Worm (Caenorhabditis elegans) whole organism, young adult: ENCODE results near the gene srt-64.

Experiments used
- B0261.1 ChIP-seq: sonication (generic microtip); optimal IDR thresholded peaks from 2 replicates; lab custom pipeline; 2016; ENCODE audit warnings: mild to moderate bottlenecking, missing genetic modification characterization, moderate library complexity, missing compliant biosample characterization
- C06A6.2 ChIP-seq: fragments of 200-800 bp; sonication (Bioruptor generic); conservative IDR thresholded peaks from 2 replicates; pipeline ENCODE4 v1.3.6; 2022; ENCODE audit warnings: missing genetic modification characterization, missing compliant biosample characterization
- F52B5.7 ChIP-seq: sonication (generic microtip); optimal IDR thresholded peaks from 2 replicates; lab custom pipeline; 2016; ENCODE audit warnings: mild to moderate bottlenecking, missing genetic modification characterization, missing compliant biosample characterization
- F57C9.4 ChIP-seq: sonication (generic microtip); optimal IDR thresholded peaks from 2 replicates; lab custom pipeline; 2017; ENCODE audit warnings: mild to moderate bottlenecking, missing genetic modification characterization, missing compliant biosample characterization
- T26A5.8 ChIP-seq: sonication (generic microtip); optimal IDR thresholded peaks from 2 replicates; lab custom pipeline; 2016; ENCODE audit warnings: missing genetic modification characterization, missing compliant biosample characterization
- Y53G8AR.9 ChIP-seq: fragments of 200-800 bp; sonication (Bioruptor generic); conservative IDR thresholded peaks from 2 replicates; pipeline ENCODE4 v1.3.6; 2022; ENCODE audit warnings: missing genetic modification reagents, missing genetic modification characterization, missing compliant biosample characterization
- Y56A3A.18 ChIP-seq: fragments of 200-800 bp; sonication (Bioruptor generic); IDR thresholded peaks from 2 replicates; pipeline ENCODE4 v1.3.6; 2022; ENCODE audit warnings: missing genetic modification reagents, missing genetic modification characterization, missing compliant biosample characterization
- Y67H2A.10 ChIP-seq: fragments of 200-800 bp; sonication (Bioruptor generic); conservative IDR thresholded peaks from 2 replicates; pipeline ENCODE4 v1.3.6; 2022; ENCODE audit warnings: missing genetic modification reagents, missing genetic modification characterization, missing compliant biosample characterization
- ama-1 ChIP-seq, 3 experiments: fragments of 150-350 bp in 1 of 3; sonication (generic microtip) in 2 of 3; optimal IDR thresholded peaks; 2 replicates each; lab custom pipeline; 2014 to 2018; ENCODE audit warnings: missing biosample characterization in 2 of 3, missing genetic modification characterization in 2 of 3, missing genetic modification reagents in 2 of 3
- aptf-2 ChIP-seq: fragments of 200-800 bp; sonication (Bioruptor generic); conservative IDR thresholded peaks from 2 replicates; pipeline ENCODE4 v1.3.6; 2022; ENCODE audit warnings: missing genetic modification reagents, missing genetic modification characterization, missing compliant biosample characterization
- atf-7 ChIP-seq: sonication (generic microtip); optimal IDR thresholded peaks from 2 replicates; lab custom pipeline; 2017; ENCODE audit warnings: mild to moderate bottlenecking, missing genetic modification characterization, missing compliant biosample characterization
- attf-3 ChIP-seq: fragments of 200-800 bp; sonication (Bioruptor generic); conservative IDR thresholded peaks from 2 replicates; pipeline ENCODE4 v1.3.6; 2022; ENCODE audit warnings: missing genetic modification reagents, missing genetic modification characterization, missing compliant biosample characterization
- cebp-1 ChIP-seq, 2 experiments: fragments of 200-800 bp in 1 of 2; sonication (Bioruptor generic) in 1 of 2; sonication (generic microtip) in 1 of 2; IDR thresholded peaks in 1 of 2; optimal IDR thresholded peaks in 1 of 2; 2 replicates each; pipeline versions ENCODE4 v1.3.6 to Lab custom; 2017 to 2022; ENCODE audit warnings: missing compliant biosample characterization in 2 of 2, missing genetic modification characterization in 2 of 2, mild to moderate bottlenecking in 1 of 2, missing genetic modification reagents in 1 of 2, moderate library complexity in 1 of 2
- ceh-79 ChIP-seq: sonication (generic microtip); optimal IDR thresholded peaks from 2 replicates; lab custom pipeline; 2017; ENCODE audit warnings: mild to moderate bottlenecking, missing genetic modification characterization, missing compliant biosample characterization
- die-1 ChIP-seq: sonication (generic microtip); optimal IDR thresholded peaks from 2 replicates; lab custom pipeline; 2016; ENCODE audit warnings: missing genotype, mild to moderate bottlenecking, missing genetic modification characterization, missing compliant biosample characterization
- dox-1 ChIP-seq: fragments of 200-800 bp; sonication (Bioruptor generic); IDR thresholded peaks from 2 replicates; pipeline ENCODE4 v1.3.6; 2022; ENCODE audit warnings: missing genetic modification reagents, missing genetic modification characterization, missing compliant biosample characterization
- dpff-1 ChIP-seq: sonication (generic microtip); optimal IDR thresholded peaks from 2 replicates; lab custom pipeline; 2017; ENCODE audit warnings: mild to moderate bottlenecking, missing genetic modification characterization, missing compliant biosample characterization
- egl-18 ChIP-seq: fragments of 200-800 bp; sonication (Bioruptor generic); IDR thresholded peaks from 2 replicates; pipeline ENCODE4 v1.3.6; 2022; ENCODE audit warnings: missing genetic modification reagents, missing genetic modification characterization, missing compliant biosample characterization
- egrh-3 ChIP-seq: fragments of 200-800 bp; sonication (Bioruptor generic); IDR thresholded peaks from 2 replicates; pipeline ENCODE4 v1.3.6; 2022; ENCODE audit warnings: missing genetic modification reagents, missing genetic modification characterization, missing compliant biosample characterization
- fkh-3 ChIP-seq: sonication (generic microtip); optimal IDR thresholded peaks from 2 replicates; lab custom pipeline; 2016; ENCODE audit warnings: mild to moderate bottlenecking, missing genetic modification characterization, missing compliant biosample characterization
- hmg-1.2 ChIP-seq: fragments of 200-800 bp; sonication (Bioruptor generic); IDR thresholded peaks from 2 replicates; pipeline ENCODE4 v1.3.6; 2022; ENCODE audit warnings: missing genetic modification reagents, missing genetic modification characterization, missing compliant biosample characterization
- hmg-20 ChIP-seq: fragments of 200-800 bp; sonication (Bioruptor generic); IDR thresholded peaks from 2 replicates; pipeline ENCODE4 v1.3.6; 2022; ENCODE audit warnings: missing genetic modification reagents, missing genetic modification characterization, missing compliant biosample characterization
- hrde-1 ChIP-seq: sonication (generic microtip); optimal IDR thresholded peaks from 2 replicates; lab custom pipeline; 2016; ENCODE audit warnings: missing genetic modification characterization, mild to moderate bottlenecking, missing compliant biosample characterization, moderate library complexity, missing genotype, missing genetic modification reagents, borderline replicate concordance
- hsf-1 ChIP-seq: fragments of 200-800 bp; sonication (Bioruptor generic); IDR thresholded peaks from 2 replicates; pipeline ENCODE4 v1.3.6; 2022; ENCODE audit warnings: missing genetic modification reagents, missing genetic modification characterization, missing compliant biosample characterization
- let-607 ChIP-seq, 2 experiments: fragments of 200-800 bp in 1 of 2; sonication (Bioruptor generic) in 1 of 2; sonication (generic microtip) in 1 of 2; optimal IDR thresholded peaks; 2 replicates each; lab custom pipeline; 2016 to 2018; ENCODE audit warnings: mild to moderate bottlenecking in 2 of 2, missing compliant biosample characterization in 2 of 2, missing genetic modification characterization in 2 of 2, moderate library complexity in 2 of 2, missing genotype in 1 of 2
- lir-1 ChIP-seq: fragments of 200-800 bp; sonication (Bioruptor generic); conservative IDR thresholded peaks from 2 replicates; pipeline ENCODE4 v1.3.6; 2022; ENCODE audit warnings: missing genetic modification reagents, missing genetic modification characterization, missing compliant biosample characterization
- lsy-27 ChIP-seq: sonication (generic microtip); optimal IDR thresholded peaks from 2 replicates; lab custom pipeline; 2017; ENCODE audit warnings: missing genetic modification characterization, mild to moderate bottlenecking, missing compliant biosample characterization, antibody characterized with exemption, missing genotype, borderline replicate concordance; ENCODE audit not compliant: insufficient read depth
- madf-8 ChIP-seq: fragments of 200-800 bp; sonication (Bioruptor generic); conservative IDR thresholded peaks from 2 replicates; pipeline ENCODE4 v1.3.6; 2022; ENCODE audit warnings: missing genetic modification reagents, missing genetic modification characterization, missing compliant biosample characterization
- mel-28 ChIP-seq: sonication (generic microtip); optimal IDR thresholded peaks from 2 replicates; lab custom pipeline; 2016; ENCODE audit warnings: borderline replicate concordance, mild to moderate bottlenecking, missing genetic modification characterization, missing compliant biosample characterization
- nfya-1 ChIP-seq: sonication (generic microtip); optimal IDR thresholded peaks from 2 replicates; lab custom pipeline; 2017; ENCODE audit warnings: antibody characterized with exemption, missing compliant biosample characterization, missing genetic modification characterization, borderline replicate concordance; ENCODE audit not compliant: insufficient read depth
- nfyb-1 ChIP-seq: fragments of 200-800 bp; sonication (Bioruptor generic); IDR thresholded peaks from 2 replicates; pipeline ENCODE4 v1.3.6; 2022; ENCODE audit warnings: missing genetic modification reagents, missing genetic modification characterization, missing compliant biosample characterization
- nhr-120 ChIP-seq: fragments of 200-800 bp; sonication (Bioruptor generic); IDR thresholded peaks from 2 replicates; pipeline ENCODE4 v1.3.6; 2022; ENCODE audit warnings: missing genetic modification characterization, missing compliant biosample characterization
- sptf-2 ChIP-seq: fragments of 200-800 bp; sonication (Bioruptor generic); optimal IDR thresholded peaks from 2 replicates; lab custom pipeline; 2018; ENCODE audit warnings: mild to moderate bottlenecking, missing genetic modification characterization, missing compliant biosample characterization
- tbp1 ChIP-seq: fragments of 200-800 bp; sonication (Bioruptor generic); optimal IDR thresholded peaks from 2 replicates; lab custom pipeline; 2018; ENCODE audit warnings: mild to moderate bottlenecking, missing genetic modification characterization, missing compliant biosample characterization
- tbx-9 ChIP-seq: sonication (generic microtip); optimal IDR thresholded peaks from 2 replicates; lab custom pipeline; 2016; ENCODE audit warnings: borderline replicate concordance, missing genetic modification characterization, inconsistent platforms, missing compliant biosample characterization
- unc-130 ChIP-seq: sonication (generic microtip); optimal IDR thresholded peaks from 2 replicates; lab custom pipeline; 2016; ENCODE audit warnings: missing genetic modification reagents, missing genetic modification characterization, missing compliant biosample characterization
- xnd-1 ChIP-seq: sonication (generic microtip); optimal IDR thresholded peaks from 2 replicates; lab custom pipeline; 2016; ENCODE audit warnings: missing genotype, missing genetic modification reagents, missing genetic modification characterization, missing compliant biosample characterization
- ztf-6 ChIP-seq: fragments of 200-800 bp; sonication (Bioruptor generic); IDR thresholded peaks from 2 replicates; pipeline ENCODE4 v1.3.6; 2022; ENCODE audit warnings: missing genetic modification reagents, missing genetic modification characterization, missing compliant biosample characterization

Gene srt-64

ce11 chrV:5161792-5162191 is 7.7 kb downstream of the srt-64 start, which contains the start of gene abu-6:
abu-6 (minus strand) TSS chrV:5161892.
- TF ChIP-seq lir-1, result no peak
- no peak for TF ChIP-seq attf-3 (GFP tag; lab: Robert Waterston, UW)
- no peak for TF ChIP-seq hrde-1 (tag; lab: Kevin White, UChicago)
- TF ChIP-seq unc-130 (GFP tag; lab: Kevin White, UChicago), result no peak
- no peak for TF ChIP-seq F52B5.7 (tag; lab: Kevin White, UChicago)

- no peak for TF ChIP-seq lir-1
- no peak for TF ChIP-seq madf-8 (GFP tag; lab: Robert Waterston, UW)
- no peak for TF ChIP-seq lsy-27
- TF ChIP-seq F57C9.4 (tag; lab: Kevin White, UChicago), result no peak
- TF ChIP-seq C06A6.2 (GFP tag; lab: Robert Waterston, UW), result no peak
- no peak for TF ChIP-seq Y53G8AR.9 (GFP tag; lab: Robert Waterston, UW)
- no peak for TF ChIP-seq atf-7 (tag; lab: Kevin White, UChicago)
- TF ChIP-seq fkh-3 (tag; lab: Kevin White, UChicago), result no peak
- no peak for TF ChIP-seq nfya-1 (tag; lab: Kevin White, UChicago)
- TF ChIP-seq ztf-6 (GFP tag; lab: Robert Waterston, UW), result no peak
- no peak for TF ChIP-seq Y56A3A.18 (GFP tag; lab: Robert Waterston, UW)
- no peak for TF ChIP-seq T26A5.8 (tag; lab: Kevin White, UChicago)
Observed at ce11 chrV:5158302-5158701, 11.2 kb downstream of the srt-64 start, which contains the start of gene abu-15. abu-15 (plus strand) TSS chrV:5158602.

ce11 chrV:5157660-5158059 is 11.8 kb downstream of the srt-64 start, which contains the start of gene srx-39:
srx-39 (minus strand) TSS chrV:5157760.
- no peak for TF ChIP-seq B0261.1 (tag; lab: Kevin White, UChicago)

- no peak for TF ChIP-seq aptf-2 (GFP tag; lab: Robert Waterston, UW)
- TF ChIP-seq sptf-2 (GFP tag; lab: Kevin White, UChicago), result no peak
- no peak for TF ChIP-seq xnd-1 (tag; lab: Kevin White, UChicago)
- TF ChIP-seq ama-1 (optimal IDR thresholded peaks at IDR 0.05; lab: Kevin White, UChicago), result no peak
- TF ChIP-seq ama-1 (GFP tag; optimal IDR thresholded peaks at IDR 0.05; lab: Kevin White, UChicago), result no peak
- TF ChIP-seq die-1 (tag; lab: Kevin White, UChicago), result no peak
- TF ChIP-seq tbp1 (GFP tag; lab: Kevin White, UChicago), result no peak
- TF ChIP-seq tbx-9, result no peak
- no peak for TF ChIP-seq nhr-120 (GFP tag; lab: Robert Waterston, UW)
- no peak for TF ChIP-seq egrh-3
- TF ChIP-seq dox-1, result no peak
- TF ChIP-seq attf-3 (GFP tag; lab: Robert Waterston, UW), result no peak
- TF ChIP-seq let-607 (tag; optimal IDR thresholded peaks at IDR 0.05; lab: Kevin White, UChicago), result no peak
- no peak for TF ChIP-seq lsy-27
- no peak for TF ChIP-seq dpff-1 (tag; lab: Kevin White, UChicago)
- no peak for TF ChIP-seq ceh-79 (tag; lab: Kevin White, UChicago)
Observed at ce11 chrV:5155516-5155915, 14.0 kb downstream of the srt-64 start, which contains the start of gene srx-38. srx-38 (minus strand) TSS chrV:5155616.

ce11 chrV:5150880-5151279 is 18.6 kb downstream of the srt-64 start, which contains the start of gene srh-130:
srh-130 (plus strand) TSS chrV:5151180.
- no peak for TF ChIP-seq nfyb-1 (GFP tag; lab: Robert Waterston, UW)
- no peak for TF ChIP-seq Y67H2A.10 (GFP tag; lab: Robert Waterston, UW)
- TF ChIP-seq cebp-1 (GFP tag; IDR thresholded peaks at IDR 0.05; lab: Robert Waterston, UW), result no peak
- no peak for TF ChIP-seq cebp-1 (tag; optimal IDR thresholded peaks at IDR 0.05; lab: Kevin White, UChicago)
- TF ChIP-seq hsf-1 (GFP tag; lab: Robert Waterston, UW), result no peak
- no peak for TF ChIP-seq hmg-1.2 (GFP tag; lab: Robert Waterston, UW)
- no peak for TF ChIP-seq egl-18
- TF ChIP-seq hmg-20 (GFP tag; lab: Robert Waterston, UW), result no peak
- no peak for TF ChIP-seq mel-28
